Fruit fly (Drosophila melanogaster): Measurements from ENCODE around the gene Ddc.

The Ddc gene

dm6 chr2L:19141435-19142126, 21.5 kb upstream of the Ddc start:
- peak; percentile 74 for TF ChIP-seq Hnf4 (GFP tag; optimal IDR thresholded peaks at IDR 0.05)
- peak; percentile 58 for TF ChIP-seq CG32264 (GFP tag; optimal IDR thresholded peaks at IDR 0.05)
- no peak for TF ChIP-seq GATAd (GFP tag; optimal IDR thresholded peaks at IDR 0.05)
- peak; percentile 10 for TF ChIP-seq Dif (GFP tag; optimal IDR thresholded peaks at IDR 0.05; ENCODE audit: partially characterized antibody)
- TF ChIP-seq Hr83 (GFP tag; optimal IDR thresholded peaks at IDR 0.05; ENCODE audit: poor library complexity, severe bottlenecking) = no peak
- TF ChIP-seq tai (GFP tag; optimal IDR thresholded peaks at IDR 0.05) = peak; percentile 63
- TF ChIP-seq woc (GFP tag; optimal IDR thresholded peaks at IDR 0.05) = peak; percentile 77
- TF ChIP-seq Dfd (GFP tag; optimal IDR thresholded peaks at IDR 0.05) = peak; percentile 95
- TF ChIP-seq dmrt93B (GFP tag; optimal IDR thresholded peaks at IDR 0.05) = peak; percentile 81
- no peak for TF ChIP-seq N (GFP tag; optimal IDR thresholded peaks at IDR 0.05)
- TF ChIP-seq sv (GFP tag; optimal IDR thresholded peaks at IDR 0.05) = peak; percentile 63
- TF ChIP-seq foxo (GFP tag; optimal IDR thresholded peaks at IDR 0.05) = peak; percentile 21 to 90
- TF ChIP-seq lola (GFP tag; optimal IDR thresholded peaks at IDR 0.05) = no peak
- TF ChIP-seq usp (GFP tag; optimal IDR thresholded peaks at IDR 0.05) = no peak
- TF ChIP-seq CG9705 (GFP tag; optimal IDR thresholded peaks at IDR 0.05) = peak; percentile 81
- TF ChIP-seq OdsH (GFP tag; optimal IDR thresholded peaks at IDR 0.05) = peak; percentile 88
- TF ChIP-seq Sp1 (GFP tag; optimal IDR thresholded peaks at IDR 0.05) = peak; percentile 93
- TF ChIP-seq dsf (GFP tag; optimal IDR thresholded peaks at IDR 0.05; ENCODE audit: borderline replicate concordance) = peak; percentile 65
- TF ChIP-seq Myc (optimal IDR thresholded peaks at IDR 0.05) = no peak
- TF ChIP-seq Mio (GFP tag; optimal IDR thresholded peaks at IDR 0.05) = no peak
- TF ChIP-seq psq (GFP tag; optimal IDR thresholded peaks at IDR 0.05) = peak; percentile 79
- TF ChIP-seq Jra (GFP tag; optimal IDR thresholded peaks at IDR 0.05) = peak; percentile 16
- peak; percentile 56 for TF ChIP-seq Rel (GFP tag; optimal IDR thresholded peaks at IDR 0.05)
- TF ChIP-seq Rel (tag; optimal IDR thresholded peaks at IDR 0.05) = peak; percentile 26
- no peak for TF ChIP-seq Vsx2 (GFP tag; optimal IDR thresholded peaks at IDR 0.05; ENCODE audit: partially characterized antibody)
- TF ChIP-seq pan (optimal IDR thresholded peaks at IDR 0.05) = no peak
- no peak for TF ChIP-seq dl (GFP tag; optimal IDR thresholded peaks at IDR 0.05; ENCODE audit: insufficient read depth in 1 of 2, partially characterized antibody in 2 of 2)
- TF ChIP-seq h (GFP tag; optimal IDR thresholded peaks at IDR 0.05) = peak; percentile 91
- TF ChIP-seq rgr (GFP tag; optimal IDR thresholded peaks at IDR 0.05) = peak; percentile 87
- peak; percentile 8 for TF ChIP-seq CrebA (GFP tag; optimal IDR thresholded peaks at IDR 0.05; ENCODE audit: borderline replicate concordance)
- TF ChIP-seq Hr78 (GFP tag; optimal IDR thresholded peaks at IDR 0.05) = no peak
- TF ChIP-seq brk (GFP tag; optimal IDR thresholded peaks at IDR 0.05) = peak; percentile 58
- peak; percentile 77 for TF ChIP-seq sage (GFP tag; optimal IDR thresholded peaks at IDR 0.05)
- peak; percentile 87 for TF ChIP-seq fru (GFP tag; optimal IDR thresholded peaks at IDR 0.05)
- peak; percentile 91 for TF ChIP-seq ey (GFP tag; optimal IDR thresholded peaks at IDR 0.05)
- TF ChIP-seq HLH106 (tag; optimal IDR thresholded peaks at IDR 0.05) = peak; percentile 91
- peak; percentile 89 for TF ChIP-seq br (GFP tag; optimal IDR thresholded peaks at IDR 0.05)

dm6 chr2L:19140984-19141262, 20.8 kb upstream of the Ddc start:
- TF ChIP-seq h (GFP tag; optimal IDR thresholded peaks at IDR 0.05) (peak; percentile 61), OdsH (GFP tag; optimal IDR thresholded peaks at IDR 0.05) (peak; percentile 15), N (GFP tag; optimal IDR thresholded peaks at IDR 0.05) (no peak), Sp1 (GFP tag; optimal IDR thresholded peaks at IDR 0.05) (no peak), Dfd (GFP tag; optimal IDR thresholded peaks at IDR 0.05) (no peak), rgr (GFP tag; optimal IDR thresholded peaks at IDR 0.05) (no peak), br (GFP tag; optimal IDR thresholded peaks at IDR 0.05) (peak; percentile 36), dmrt93B (GFP tag; optimal IDR thresholded peaks at IDR 0.05) (peak; percentile 0), dsf (GFP tag; optimal IDR thresholded peaks at IDR 0.05; ENCODE audit: borderline replicate concordance) (no peak), HLH106 (tag; optimal IDR thresholded peaks at IDR 0.05) (peak; percentile 39), sv (GFP tag; optimal IDR thresholded peaks at IDR 0.05) (peak; percentile 48), fru (GFP tag; optimal IDR thresholded peaks at IDR 0.05) (peak; percentile 24), tai (GFP tag; optimal IDR thresholded peaks at IDR 0.05) (no peak), Vsx2 (GFP tag; optimal IDR thresholded peaks at IDR 0.05; ENCODE audit: partially characterized antibody) (no peak), lola (GFP tag; optimal IDR thresholded peaks at IDR 0.05) (no peak), jim (GFP tag; optimal IDR thresholded peaks at IDR 0.05) (no peak), ey (GFP tag; optimal IDR thresholded peaks at IDR 0.05) (peak; percentile 47)

Measured in whole organism, wandering third instar larva.